Worm (Caenorhabditis elegans): Measurements from ENCODE around the gene spe-26.
A peak's percentile ranks its signal among the peaks of the same experiment; 100 is the strongest.

Gene spe-26

DNA sequence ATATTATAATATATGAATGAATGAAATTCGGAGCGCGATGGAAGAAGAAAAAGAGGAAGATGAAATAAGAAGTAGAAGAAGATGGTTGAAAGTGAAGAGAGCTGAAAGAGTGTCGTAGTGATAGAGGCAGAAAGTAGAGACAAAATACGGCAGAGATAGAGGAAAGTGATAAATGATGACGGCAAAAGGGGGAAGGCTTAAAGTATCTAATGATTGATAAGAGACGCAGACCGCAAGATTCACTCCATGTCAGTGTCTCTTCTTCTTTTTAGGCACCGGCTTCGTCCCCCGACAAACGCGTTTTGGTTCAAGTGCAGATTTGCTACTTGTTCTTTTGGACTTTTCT lies 49.4 kb downstream of the spe-26 start (continued):
- TF ChIP-seq nhr-19 (GFP tag; conservative IDR thresholded peaks at IDR 0.05) (peak; percentile 47), sup-37 (GFP tag; optimal IDR thresholded peaks at IDR 0.05) (peak; percentile 2), nhr-84 (tag; optimal IDR thresholded peaks at IDR 0.05) (no peak), fkh-10 (GFP tag; optimal IDR thresholded peaks at IDR 0.05) (no peak), hpl-2 (GFP tag; optimal IDR thresholded peaks at IDR 0.05) (peak; percentile 15), lin-35 (GFP tag; optimal IDR thresholded peaks at IDR 0.05) (peak in 1 of 2 experiments; percentile 50), nhr-76 (tag; optimal IDR thresholded peaks at IDR 0.05) (no peak), ceh-88 (GFP tag; IDR thresholded peaks at IDR 0.05) (no peak), dpl-1 (GFP tag; optimal IDR thresholded peaks at IDR 0.05) (peak in 1 of 3 experiments; percentile 5), dsc-1 (tag; optimal IDR thresholded peaks at IDR 0.05) (peak; percentile 64), skn-1 (tag; optimal IDR thresholded peaks at IDR 0.05) (peak; percentile 51), mef-2 (tag; optimal IDR thresholded peaks at IDR 0.05) (no peak), ama-1 (optimal IDR thresholded peaks at IDR 0.05) (no peak), irx-1 (tag; optimal IDR thresholded peaks at IDR 0.05) (no peak), efl-1 (optimal IDR thresholded peaks at IDR 0.05) (peak; percentile 28 to 33), efl-1 (GFP tag; optimal IDR thresholded peaks at IDR 0.05 in 1 of 2) (peak in 1 of 2 experiments; percentile 93), ztf-11 (tag; optimal IDR thresholded peaks at IDR 0.05) (no peak), vab-15 (tag; optimal IDR thresholded peaks at IDR 0.05) (no peak)

DNA sequence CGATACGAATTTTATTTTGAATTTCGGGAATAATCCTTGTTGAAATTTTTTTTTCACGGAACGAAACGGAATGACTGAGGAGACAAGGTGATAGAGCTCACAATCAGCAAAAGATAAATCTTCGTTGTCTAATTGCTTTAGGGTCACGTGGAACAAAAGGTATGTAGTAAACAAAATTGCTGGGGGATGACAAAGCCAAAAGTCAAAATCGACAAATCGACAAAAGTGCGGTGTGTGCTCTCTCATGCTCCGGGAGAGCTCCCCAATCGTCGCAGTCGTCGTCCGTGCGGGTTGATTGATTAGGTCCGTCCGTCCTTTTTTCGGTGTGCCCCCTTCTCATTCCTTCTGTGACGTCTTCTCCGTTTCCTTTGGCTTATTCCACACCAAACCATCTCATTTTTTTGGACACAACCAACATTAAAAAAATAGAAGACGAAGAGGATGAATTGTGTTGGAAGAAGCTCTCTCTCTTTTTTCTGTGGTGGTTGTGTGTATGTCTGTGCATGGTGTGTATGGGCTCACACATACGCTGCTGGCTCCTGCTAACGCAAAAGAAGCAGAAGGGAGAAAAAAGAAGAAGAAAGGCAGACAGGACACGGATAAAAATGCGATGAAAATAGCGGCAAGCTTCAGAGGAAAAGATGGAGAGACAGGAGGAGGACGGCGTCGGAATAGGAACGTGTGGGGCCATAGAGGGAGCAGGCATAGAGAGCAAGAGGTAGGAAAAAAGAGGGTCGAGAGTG lies 49.9 kb downstream of the spe-26 start:
- peak; percentile 36; the same call in 1 of the 2 replicates for TF ChIP-seq nhr-19 (GFP tag; conservative IDR thresholded peaks at IDR 0.05)
- TF ChIP-seq skn-1 (tag; optimal IDR thresholded peaks at IDR 0.05) = peak; percentile 4
- TF ChIP-seq mep-1 (tag; optimal IDR thresholded peaks at IDR 0.05) = peak; percentile 30
- TF ChIP-seq snpc-4 (tag; optimal IDR thresholded peaks at IDR 0.05) = no peak
- peak in 1 of 2 experiments; percentile 18 for TF ChIP-seq mdl-1 (tag; optimal IDR thresholded peaks at IDR 0.05)
- peak in 1 of 2 experiments; percentile 27 for TF ChIP-seq ztf-11 (tag; optimal IDR thresholded peaks at IDR 0.05)
- TF ChIP-seq lin-14 (GFP tag; optimal IDR thresholded peaks at IDR 0.05) = peak; percentile 9
- TF ChIP-seq rnt-1 (tag; optimal IDR thresholded peaks at IDR 0.05) = peak; percentile 72
- TF ChIP-seq lin-39 (tag; optimal IDR thresholded peaks at IDR 0.05) = peak; percentile 64
- no peak for TF ChIP-seq C34B4.2 (tag; optimal IDR thresholded peaks at IDR 0.05)
- peak; percentile 34 for TF ChIP-seq ces-1 (GFP tag; optimal IDR thresholded peaks at IDR 0.05)
- peak; percentile 48 for TF ChIP-seq fkh-10 (GFP tag; optimal IDR thresholded peaks at IDR 0.05)
- no peak for TF ChIP-seq sptf-1 (tag; optimal IDR thresholded peaks at IDR 0.05)
- TF ChIP-seq lsy-2 (tag; optimal IDR thresholded peaks at IDR 0.05) = peak in 1 of 2 experiments; percentile 21
- peak in 1 of 3 experiments; percentile 53 for TF ChIP-seq ceh-82 (tag; optimal IDR thresholded peaks at IDR 0.05)
- TF ChIP-seq nhr-71 (tag; optimal IDR thresholded peaks at IDR 0.05) = peak; percentile 49
- peak; percentile 35 for TF ChIP-seq unc-130 (tag; optimal IDR thresholded peaks at IDR 0.05)
- TF ChIP-seq unc-86 (tag; optimal IDR thresholded peaks at IDR 0.05) = peak; percentile 62
- TF ChIP-seq mef-2 (tag; optimal IDR thresholded peaks at IDR 0.05) = peak; percentile 9
- no peak for TF ChIP-seq ceh-90 (tag; optimal IDR thresholded peaks at IDR 0.05)
- no peak for TF ChIP-seq sup-37 (GFP tag; optimal IDR thresholded peaks at IDR 0.05)

DNA sequence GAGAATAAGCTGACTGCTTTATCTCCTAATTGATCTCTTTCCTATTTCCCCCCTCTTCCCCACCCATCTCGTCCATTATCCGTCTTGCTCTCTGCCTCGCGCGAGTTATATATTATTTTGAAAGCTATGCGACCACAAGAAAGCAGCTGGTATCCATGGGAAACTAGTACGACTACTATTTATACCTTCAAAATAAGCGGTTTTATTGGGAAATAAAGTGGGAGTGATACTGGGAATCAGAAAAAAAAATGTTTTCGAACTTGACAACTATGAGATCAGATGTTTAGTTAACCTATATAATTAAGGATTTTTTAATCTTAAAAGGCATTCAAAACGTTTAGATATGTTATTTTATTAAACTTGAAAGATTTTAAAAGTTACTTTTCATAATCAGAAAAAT lies 52.0 kb downstream of the spe-26 start:
- TF ChIP-seq zip-4 (GFP tag; optimal IDR thresholded peaks at IDR 0.05) (no peak), irx-1 (tag; optimal IDR thresholded peaks at IDR 0.05) (no peak), lsy-2 (tag; optimal IDR thresholded peaks at IDR 0.05) (peak in 1 of 2 experiments; percentile 22), nhr-19 (GFP tag; conservative IDR thresholded peaks at IDR 0.05) (no peak), nhr-71 (tag; optimal IDR thresholded peaks at IDR 0.05) (peak; percentile 68), nhr-11 (tag; optimal IDR thresholded peaks at IDR 0.05) (no peak), fkh-4 (tag; optimal IDR thresholded peaks at IDR 0.05; ENCODE audit: borderline replicate concordance) (no peak), nhr-47 (tag; optimal IDR thresholded peaks at IDR 0.05) (peak; percentile 57), hlh-4 (tag; optimal IDR thresholded peaks at IDR 0.05) (peak; percentile 29), nhr-28 (tag; optimal IDR thresholded peaks at IDR 0.05) (no peak), mdl-1 (tag; optimal IDR thresholded peaks at IDR 0.05) (no peak), mep-1 (tag; optimal IDR thresholded peaks at IDR 0.05) (no peak), ceh-82 (tag; optimal IDR thresholded peaks at IDR 0.05) (no peak), unc-86 (tag; optimal IDR thresholded peaks at IDR 0.05) (no peak), nhr-12 (tag; optimal IDR thresholded peaks at IDR 0.05) (no peak), elt-3 (tag; optimal IDR thresholded peaks at IDR 0.05) (no peak), grh-1 (GFP tag; IDR thresholded peaks at IDR 0.05) (no peak), lin-14 (GFP tag; optimal IDR thresholded peaks at IDR 0.05) (peak; percentile 25), sptf-1 (tag; optimal IDR thresholded peaks at IDR 0.05) (no peak), snpc-4 (tag; optimal IDR thresholded peaks at IDR 0.05) (no peak), pax-3 (tag; optimal IDR thresholded peaks at IDR 0.05) (peak; percentile 46), sox-4 (tag; optimal IDR thresholded peaks at IDR 0.05) (peak; percentile 3), swsn-7 (tag; optimal IDR thresholded peaks at IDR 0.05) (peak; percentile 4), C34B4.2 (tag; optimal IDR thresholded peaks at IDR 0.05) (no peak), isw-1 (GFP tag; IDR thresholded peaks at IDR 0.05) (no peak), hlh-17 (GFP tag; optimal IDR thresholded peaks at IDR 0.05; ENCODE audit: borderline replicate concordance) (no peak)
